Fruit fly (Drosophila melanogaster) whole organism, wandering third instar larva: Measurements from ENCODE around the gene Cht7.

Experiments
- CG9705 ChIP-seq: fragments of 200-800 bp; sonication (Bioruptor generic); optimal IDR thresholded peaks from 2 replicates; lab custom pipeline; 2018; ENCODE audit warnings: missing biosample characterization, mild to moderate bottlenecking, missing genetic modification characterization
- CrebA ChIP-seq: fragments of 200-800 bp; sonication (Bioruptor generic); optimal IDR thresholded peaks from 2 replicates; lab custom pipeline; 2016; ENCODE audit warnings: missing biosample characterization, mild to moderate bottlenecking, missing genetic modification characterization, borderline replicate concordance
- Dfd ChIP-seq: fragments of >200 bp; optimal IDR thresholded peaks from 2 replicates; lab custom pipeline; 2017; ENCODE audit warnings: missing biosample characterization, missing genetic modification characterization
- Dif ChIP-seq: fragments of 200-275, 200-300 bp; sonication (Bioruptor generic); optimal IDR thresholded peaks from 2 replicates; lab custom pipeline; 2018; ENCODE audit warnings: missing biosample characterization, missing genetic modification characterization; ENCODE audit not compliant: partially characterized antibody
- GATAd ChIP-seq: sonication (Bioruptor generic); optimal IDR thresholded peaks from 2 replicates; lab custom pipeline; 2016; ENCODE audit warnings: missing biosample characterization, missing genetic modification characterization
- HLH106 ChIP-seq: fragments of 200-800 bp; optimal IDR thresholded peaks from 3 replicates; lab custom pipeline; 2019; ENCODE audit warnings: missing biosample characterization, mild to moderate bottlenecking, missing genetic modification characterization, moderate library complexity
- Hnf4 ChIP-seq: fragments of 200-800 bp; sonication (Bioruptor generic); optimal IDR thresholded peaks from 2 replicates; lab custom pipeline; 2016; ENCODE audit warnings: missing biosample characterization, mild to moderate bottlenecking, missing genetic modification characterization
- Hr83 ChIP-seq: fragments of 200-300 bp; sonication (Bioruptor generic); optimal IDR thresholded peaks from 2 replicates; lab custom pipeline; 2016; ENCODE audit warnings: missing biosample characterization, mild to moderate bottlenecking, missing genetic modification characterization, moderate library complexity; ENCODE audit not compliant: poor library complexity, severe bottlenecking
- Jra ChIP-seq: sonication (Bioruptor generic); optimal IDR thresholded peaks from 2 replicates; lab custom pipeline; 2016; ENCODE audit warnings: missing biosample characterization, missing genetic modification characterization
- Mio ChIP-seq: sonication (Bioruptor generic); optimal IDR thresholded peaks from 2 replicates; lab custom pipeline; 2016; ENCODE audit warnings: missing biosample characterization, missing genetic modification characterization
- Myc ChIP-seq: fragments of >200 bp; optimal IDR thresholded peaks from 2 replicates; lab custom pipeline; 2017
- N ChIP-seq: fragments of >200 bp; optimal IDR thresholded peaks from 2 replicates; lab custom pipeline; 2018; ENCODE audit warnings: missing biosample characterization, missing external identifiers, missing genetic modification characterization
- Rel ChIP-seq, 2 experiments: fragments of 200-800 bp; sonication (Bioruptor generic) in 1 of 2; optimal IDR thresholded peaks; 2 replicates in 1 of 2; 3 replicates in 1 of 2; lab custom pipeline; 2016 to 2019; ENCODE audit warnings: mild to moderate bottlenecking in 2 of 2, missing biosample characterization in 2 of 2, missing genetic modification characterization in 2 of 2, moderate library complexity in 1 of 2
- Sp1 ChIP-seq: fragments of 200-800 bp; sonication (Bioruptor generic); optimal IDR thresholded peaks from 3 replicates; lab custom pipeline; 2019; ENCODE audit warnings: missing biosample characterization, mild to moderate bottlenecking, missing genetic modification characterization, moderate library complexity
- Vsx2 ChIP-seq: fragments of 200-300, 225-300 bp; sonication (Bioruptor generic); optimal IDR thresholded peaks from 2 replicates; lab custom pipeline; 2018; ENCODE audit warnings: missing biosample characterization, missing genetic modification characterization; ENCODE audit not compliant: partially characterized antibody
- brk ChIP-seq: fragments of 200-800 bp; sonication (Bioruptor generic); optimal IDR thresholded peaks from 2 replicates; lab custom pipeline; 2016; ENCODE audit warnings: missing biosample characterization, mild to moderate bottlenecking, missing genetic modification characterization
- dmrt93B ChIP-seq: fragments of 200-800 bp; sonication (Bioruptor generic); optimal IDR thresholded peaks from 2 replicates; lab custom pipeline; 2018; ENCODE audit warnings: missing biosample characterization, mild to moderate bottlenecking, missing genetic modification characterization
- dsf ChIP-seq: sonication (Bioruptor generic); optimal IDR thresholded peaks from 2 replicates; lab custom pipeline; 2016; ENCODE audit warnings: missing biosample characterization, missing genetic modification characterization, borderline replicate concordance
- ey ChIP-seq: fragments of 200-800 bp; sonication (Bioruptor generic); optimal IDR thresholded peaks from 2 replicates; lab custom pipeline; 2016; ENCODE audit warnings: missing biosample characterization, missing genetic modification characterization
- foxo ChIP-seq, 2 experiments: fragments of 200-800 bp; sonication (Bioruptor generic); optimal IDR thresholded peaks; 2 replicates in 1 of 2; 3 replicates in 1 of 2; lab custom pipeline; 2016 to 2017; ENCODE audit warnings: missing biosample characterization in 2 of 2, missing genetic modification characterization in 2 of 2
- fru ChIP-seq: fragments of 200-800 bp; sonication (Bioruptor generic); optimal IDR thresholded peaks from 3 replicates; lab custom pipeline; 2016; ENCODE audit warnings: missing biosample characterization, mild to moderate bottlenecking, missing genetic modification characterization
- h ChIP-seq: fragments of 200-800 bp; sonication (Bioruptor generic); optimal IDR thresholded peaks from 3 replicates; lab custom pipeline; 2016; ENCODE audit warnings: missing biosample characterization, mild to moderate bottlenecking, missing genetic modification characterization
- jim ChIP-seq: fragments of 175-275, 200-325 bp; sonication (Bioruptor generic); optimal IDR thresholded peaks from 2 replicates; lab custom pipeline; 2016; ENCODE audit warnings: missing biosample characterization, mild to moderate bottlenecking, missing genetic modification characterization
- lola ChIP-seq: fragments of >200 bp; optimal IDR thresholded peaks from 2 replicates; lab custom pipeline; 2017; ENCODE audit warnings: missing biosample characterization, missing genetic modification characterization
- psq ChIP-seq: fragments of 200-800 bp; sonication (Bioruptor generic); optimal IDR thresholded peaks from 3 replicates; lab custom pipeline; 2017; ENCODE audit warnings: missing biosample characterization, mild to moderate bottlenecking, missing genetic modification characterization, moderate library complexity
- rgr ChIP-seq: fragments of 200-800 bp; sonication (Bioruptor generic); optimal IDR thresholded peaks from 3 replicates; lab custom pipeline; 2016; ENCODE audit warnings: missing biosample characterization, mild to moderate bottlenecking, missing genetic modification characterization
- usp ChIP-seq: fragments of >200 bp; optimal IDR thresholded peaks from 2 replicates; lab custom pipeline; 2017; ENCODE audit warnings: missing biosample characterization, missing genetic modification characterization
- woc ChIP-seq: sonication (Bioruptor generic); optimal IDR thresholded peaks from 2 replicates; lab custom pipeline; 2016; ENCODE audit warnings: missing biosample characterization, mild to moderate bottlenecking, missing genetic modification characterization

The Cht7 gene

DNA sequence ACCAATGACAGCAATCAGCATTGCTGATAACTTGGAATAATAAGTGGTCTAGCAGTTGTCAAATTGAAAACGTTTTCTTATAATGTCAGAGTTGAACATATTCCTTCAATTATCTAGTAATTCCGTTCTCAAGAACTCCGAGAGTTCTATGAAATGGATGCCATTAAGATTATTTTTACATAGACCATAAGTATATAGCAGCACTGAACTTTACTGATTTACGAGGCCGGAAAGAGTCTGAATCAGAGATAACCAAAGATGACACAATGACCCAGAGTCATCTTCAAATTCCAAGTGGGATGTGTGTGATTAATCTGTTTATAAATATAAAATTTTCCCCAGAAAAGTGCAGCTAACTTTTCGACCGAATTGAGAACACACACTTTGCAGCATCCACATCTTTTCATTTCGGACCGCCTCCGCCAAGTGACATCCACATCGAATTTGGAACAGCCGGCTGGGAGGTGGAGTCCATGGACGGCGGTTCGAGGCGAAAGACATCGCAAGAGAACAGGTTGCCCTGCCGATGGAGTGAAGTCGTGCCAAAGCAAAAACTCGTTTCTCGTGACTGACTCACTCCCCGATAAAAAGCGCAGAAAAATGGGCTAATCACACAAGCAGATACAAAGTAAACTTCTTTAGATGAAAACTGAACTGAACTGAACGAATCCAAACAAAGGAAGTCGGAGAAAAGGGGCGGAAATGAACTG, 18.3 kb upstream of the Cht7 start:
- TF ChIP-seq foxo (GFP tag; optimal IDR thresholded peaks at IDR 0.05; lab: Kevin White, UChicago) (no peak), brk (GFP tag; lab: Kevin White, UChicago) (no peak), woc (GFP tag; lab: Kevin White, UChicago) (peak; percentile 7), Vsx2 (GFP tag; lab: Kevin White, UChicago) (peak; percentile 62)

- TF ChIP-seq foxo (GFP tag; optimal IDR thresholded peaks at IDR 0.05; lab: Kevin White, UChicago) (peak in 1 of 2 experiments; percentile 27), Dfd (GFP tag; lab: Kevin White, UChicago) (no peak), Myc (lab: Kevin White, UChicago) (no peak), Rel (GFP tag; optimal IDR thresholded peaks at IDR 0.05; lab: Kevin White, UChicago) (no peak), Rel (tag; optimal IDR thresholded peaks at IDR 0.05; lab: Kevin White, UChicago) (peak; percentile 1), Jra (GFP tag; lab: Kevin White, UChicago) (no peak), dsf (GFP tag; lab: Kevin White, UChicago) (no peak), fru (no peak), Mio (GFP tag; lab: Kevin White, UChicago) (no peak), dmrt93B (GFP tag; lab: Kevin White, UChicago) (no peak), GATAd (GFP tag; lab: Kevin White, UChicago) (no peak), usp (GFP tag; lab: Kevin White, UChicago) (no peak), jim (GFP tag; lab: Kevin White, UChicago) (no peak), Sp1 (no peak), brk (GFP tag; lab: Kevin White, UChicago) (no peak), rgr (no peak), CG9705 (GFP tag; lab: Kevin White, UChicago) (no peak), CrebA (GFP tag; lab: Kevin White, UChicago) (no peak), woc (GFP tag; lab: Kevin White, UChicago) (no peak), psq (GFP tag; lab: Kevin White, UChicago) (no peak), h (peak; percentile 4), ey (GFP tag; lab: Kevin White, UChicago) (no peak)
These were observed 17.8 kb upstream of the Cht7 start for dm6 chr3L:3124519-3124918.

- TF ChIP-seq brk (GFP tag; lab: Kevin White, UChicago), result no peak
- TF ChIP-seq CrebA (GFP tag; lab: Kevin White, UChicago), result no peak
- TF ChIP-seq Jra (GFP tag; lab: Kevin White, UChicago), result no peak
- no peak for TF ChIP-seq Myc (lab: Kevin White, UChicago)
These were observed 16.0 kb upstream of the Cht7 start for dm6 chr3L:3122688-3123316.

- TF ChIP-seq N (no peak), Sp1 (peak; percentile 8), Vsx2 (GFP tag; lab: Kevin White, UChicago) (no peak), foxo (GFP tag; optimal IDR thresholded peaks at IDR 0.05; lab: Kevin White, UChicago) (no peak), Mio (GFP tag; lab: Kevin White, UChicago) (no peak)
These were observed 15.1 kb upstream of the Cht7 start for dm6 chr3L:3121769-3122432.

dm6 chr3L:3114367-3114766, 7.6 kb upstream of the Cht7 start, which contains the start of gene CG45067:
TSS of gene CG45067 (minus strand) at chr3L:3114467.
- TF ChIP-seq Hnf4 (GFP tag; lab: Kevin White, UChicago) (no peak), dsf (GFP tag; lab: Kevin White, UChicago) (no peak), HLH106 (tag; lab: Kevin White, UChicago) (no peak), Myc (lab: Kevin White, UChicago) (no peak), Hr83 (no peak), N (no peak), Dif (GFP tag; lab: Kevin White, UChicago) (no peak), foxo (GFP tag; optimal IDR thresholded peaks at IDR 0.05; lab: Kevin White, UChicago) (no peak), lola (GFP tag; lab: Kevin White, UChicago) (no peak), rgr (no peak)
- TF ChIP-seq, all 38 proteins: peak for 0
